Fruit fly (Drosophila melanogaster) S2 (cell line): ENCODE data around the gene CG45307.

Experiments used
- CG8478 ChIP-seq: fragments of >200 bp; optimal IDR thresholded peaks from 2 replicates; lab custom pipeline; 2018
- CTCF ChIP-seq, 2 experiments: fragments of >200 bp; optimal IDR thresholded peaks; 2 replicates each; lab custom pipeline; 2018

CG45307 gene

DNA sequence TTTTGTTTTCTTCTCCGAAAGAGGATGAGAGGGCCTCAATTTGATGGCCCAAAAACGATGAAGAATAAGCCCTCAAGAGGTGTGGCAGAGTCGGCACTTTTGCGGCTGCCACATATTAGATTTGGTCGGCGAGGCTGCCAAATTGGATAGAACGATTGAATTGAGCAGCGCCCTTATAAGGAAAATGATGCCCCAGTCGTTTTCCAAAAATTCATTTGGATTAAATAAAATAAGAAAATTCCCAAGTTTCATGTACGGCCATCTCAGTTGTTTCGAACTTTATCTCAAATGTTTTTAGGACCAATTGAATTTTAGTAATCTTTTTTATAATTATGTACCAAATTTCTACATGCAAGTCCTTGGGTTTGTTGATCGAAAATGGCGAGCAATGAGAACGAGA is at the start of gene CG45307, which contains the start of gene CG12438:
Gene CG45307 (minus strand): TSS at position 101 of the 400 bp plus-strand sequence.
Gene CG12438 (plus strand): TSS at position 264 of the 400 bp plus-strand sequence.
- TF ChIP-seq CTCF (optimal IDR thresholded peaks at IDR 0.05; lab: Kevin White, UChicago), result no peak
- TF ChIP-seq CG8478 (lab: Kevin White, UChicago), result no peak

DNA sequence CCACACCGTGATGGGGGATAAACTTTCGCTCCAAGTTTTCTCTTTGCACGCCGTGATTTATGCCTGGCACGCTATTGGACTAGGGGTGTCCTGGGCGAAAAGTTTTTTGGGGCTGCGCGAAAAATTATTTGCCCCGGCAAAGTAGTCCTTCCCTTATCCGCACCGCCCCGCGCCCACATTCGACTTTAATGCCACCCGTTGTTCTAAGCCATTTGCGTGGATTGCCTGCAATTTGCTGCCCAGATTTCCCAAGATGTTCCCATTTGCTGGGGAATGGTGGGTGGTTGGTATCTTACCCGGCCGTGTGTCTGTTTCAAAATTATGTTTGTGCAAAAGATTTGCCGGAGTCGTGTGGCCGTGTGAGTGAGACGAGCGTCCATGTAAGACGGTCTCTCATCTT is 47.1 kb upstream of the CG45307 start:
- TF ChIP-seq CG8478 (lab: Kevin White, UChicago) (no peak), CTCF (optimal IDR thresholded peaks at IDR 0.05; lab: Kevin White, UChicago) (no peak)

DNA sequence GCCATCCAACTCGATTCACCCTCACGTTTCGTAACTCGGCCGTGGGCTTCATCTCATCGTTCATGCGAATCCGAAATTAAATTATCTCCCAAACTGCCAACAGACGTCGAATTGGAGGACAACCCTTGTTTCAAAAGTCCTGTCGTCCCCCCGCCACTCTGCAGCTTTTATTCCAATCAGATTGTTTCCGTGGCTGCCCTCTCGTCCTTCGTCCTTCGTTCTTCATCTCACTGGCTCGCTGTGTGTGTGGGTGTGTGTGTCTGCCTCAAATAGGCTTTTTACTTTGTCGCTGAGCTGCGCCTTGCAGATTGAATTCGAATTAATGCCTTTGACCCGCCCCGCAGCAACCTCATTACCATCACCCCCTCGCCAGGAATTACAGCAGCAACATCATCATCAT is 42.2 kb upstream of the CG45307 start:
- no peak for TF ChIP-seq CTCF (optimal IDR thresholded peaks at IDR 0.05; lab: Kevin White, UChicago)
- no peak for TF ChIP-seq CG8478 (lab: Kevin White, UChicago)

DNA sequence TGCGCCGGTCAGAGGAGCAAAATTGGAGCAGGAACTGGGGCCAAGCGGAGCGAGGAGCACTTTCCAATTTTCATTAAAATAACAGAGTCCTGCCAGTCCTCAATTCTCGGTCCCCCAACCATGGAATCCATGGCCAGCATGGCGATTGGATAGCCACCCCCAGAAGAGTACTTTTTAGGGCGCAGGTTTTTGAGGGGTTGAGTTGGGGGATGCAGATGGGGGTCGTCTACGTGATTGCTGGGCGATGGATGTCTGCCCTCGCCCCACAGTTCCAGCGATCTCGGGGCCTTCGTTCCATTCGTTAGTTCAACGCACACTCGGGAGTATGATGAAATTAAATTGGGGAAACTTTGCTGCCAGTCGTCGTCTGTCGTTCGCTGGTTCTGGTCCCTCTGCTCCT is 39.8 kb upstream of the CG45307 start:
- TF ChIP-seq CG8478 (lab: Kevin White, UChicago) (no peak), CTCF (optimal IDR thresholded peaks at IDR 0.05; lab: Kevin White, UChicago) (no peak)

DNA sequence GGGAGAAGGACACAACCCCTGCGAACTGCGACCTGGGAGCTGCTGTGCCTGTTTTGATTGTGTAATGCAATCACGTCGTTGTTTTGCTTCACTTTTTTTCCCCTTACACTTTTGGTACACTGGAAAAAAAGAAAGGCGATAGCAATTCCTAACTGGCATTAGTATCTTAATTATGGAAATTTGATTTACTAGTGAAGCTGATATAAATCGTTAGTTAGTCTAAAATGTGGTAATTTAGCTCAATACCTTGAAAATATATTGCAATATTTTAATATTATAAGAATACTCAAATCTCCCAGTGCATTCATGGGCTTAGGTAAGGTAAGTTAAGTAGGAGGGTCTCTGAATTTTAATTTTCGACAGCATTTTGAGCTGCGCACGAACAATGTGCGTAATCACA is 35.7 kb upstream of the CG45307 start:
- TF ChIP-seq CTCF (optimal IDR thresholded peaks at IDR 0.05; lab: Kevin White, UChicago), result no peak
- no peak for TF ChIP-seq CG8478 (lab: Kevin White, UChicago)

DNA sequence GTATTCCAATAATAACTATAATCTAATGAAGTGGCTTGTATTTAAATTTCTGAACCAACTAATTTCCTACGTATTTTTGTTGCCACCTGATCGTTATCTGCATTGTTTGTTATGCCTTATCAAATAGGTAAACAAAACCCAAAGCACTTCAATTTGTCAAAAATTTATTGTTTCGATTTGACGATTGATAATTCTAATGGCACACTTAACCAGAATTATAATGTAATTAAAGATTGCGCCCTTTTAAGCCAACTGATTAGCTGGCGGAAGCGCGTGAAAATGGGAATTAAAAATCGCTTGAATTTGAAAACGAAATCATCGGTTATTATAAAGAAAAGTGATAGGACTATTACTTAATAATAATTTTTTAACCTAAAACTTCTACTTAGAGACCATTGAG is 32.8 kb upstream of the CG45307 start:
- TF ChIP-seq CTCF (optimal IDR thresholded peaks at IDR 0.05; lab: Kevin White, UChicago) (no peak), CG8478 (lab: Kevin White, UChicago) (no peak)

DNA sequence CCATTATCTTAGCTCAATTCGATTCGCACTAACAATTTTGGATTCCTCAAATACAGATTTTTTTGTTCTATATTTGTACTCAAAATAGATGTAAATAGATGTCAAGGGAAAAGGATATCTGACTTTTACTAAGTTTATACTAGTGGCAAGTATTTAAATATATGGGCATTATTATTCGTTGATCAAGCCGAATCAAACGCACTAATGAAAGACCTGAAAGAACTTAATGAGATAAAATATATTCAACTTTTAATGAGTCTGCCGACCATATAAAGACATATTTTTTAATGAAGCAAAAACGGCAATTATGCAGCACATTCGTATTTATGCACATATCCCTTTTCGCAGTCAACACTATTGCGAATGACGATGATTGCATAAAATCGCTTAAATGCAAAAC is 30.5 kb upstream of the CG45307 start, which contains the start of gene CG42710:
Gene CG42710 (minus strand): TSS at position 101 of the 400 bp plus-strand sequence.
- TF ChIP-seq CTCF (optimal IDR thresholded peaks at IDR 0.05; lab: Kevin White, UChicago) (no peak), CG8478 (lab: Kevin White, UChicago) (no peak)

DNA sequence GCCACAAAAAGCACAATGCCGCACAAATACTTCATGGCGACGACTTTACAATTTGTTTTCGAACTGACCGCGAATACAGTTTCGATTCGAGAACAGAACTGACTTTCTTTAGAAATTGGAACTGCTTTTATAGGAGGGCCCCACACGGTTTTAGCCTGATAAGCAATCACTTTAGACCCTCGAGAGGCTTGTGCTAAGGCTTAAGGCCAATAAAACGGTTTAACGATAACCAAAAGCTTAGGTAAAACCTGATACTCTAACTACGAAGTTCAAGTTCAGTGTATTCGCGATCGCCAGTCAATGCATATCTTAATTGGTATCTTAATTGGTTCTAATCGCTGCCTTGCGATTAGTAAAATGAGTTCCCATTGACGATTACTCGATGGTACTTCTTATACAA is 29.2 kb upstream of the CG45307 start, which contains the start of gene LManVI:
Gene LManVI (minus strand): TSS at position 101 of the 400 bp plus-strand sequence.
- TF ChIP-seq CTCF (optimal IDR thresholded peaks at IDR 0.05; lab: Kevin White, UChicago) (no peak), CG8478 (lab: Kevin White, UChicago) (no peak)

DNA sequence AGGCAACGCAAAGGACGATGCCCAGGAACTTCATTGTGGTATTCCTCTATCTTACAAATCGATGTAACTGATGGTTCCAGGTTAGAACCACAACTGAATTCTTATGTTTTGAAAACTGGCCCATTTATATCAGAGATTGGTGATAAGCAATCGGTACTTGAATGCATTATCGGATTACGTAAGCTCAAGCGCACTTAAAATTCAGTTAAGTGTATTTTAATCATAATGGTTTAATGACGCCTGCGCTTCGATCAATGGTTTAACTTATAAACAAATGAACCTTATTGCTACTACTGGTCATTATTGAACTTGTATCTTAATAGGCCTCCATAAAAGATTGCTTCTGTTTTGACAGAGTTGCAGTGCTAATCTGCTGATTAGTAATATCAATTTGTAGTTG is 24.2 kb upstream of the CG45307 start, which contains the start of gene LManV:
Gene LManV (minus strand): TSS at position 101 of the 400 bp plus-strand sequence.
- no peak for TF ChIP-seq CTCF (optimal IDR thresholded peaks at IDR 0.05; lab: Kevin White, UChicago)
- no peak for TF ChIP-seq CG8478 (lab: Kevin White, UChicago)

DNA sequence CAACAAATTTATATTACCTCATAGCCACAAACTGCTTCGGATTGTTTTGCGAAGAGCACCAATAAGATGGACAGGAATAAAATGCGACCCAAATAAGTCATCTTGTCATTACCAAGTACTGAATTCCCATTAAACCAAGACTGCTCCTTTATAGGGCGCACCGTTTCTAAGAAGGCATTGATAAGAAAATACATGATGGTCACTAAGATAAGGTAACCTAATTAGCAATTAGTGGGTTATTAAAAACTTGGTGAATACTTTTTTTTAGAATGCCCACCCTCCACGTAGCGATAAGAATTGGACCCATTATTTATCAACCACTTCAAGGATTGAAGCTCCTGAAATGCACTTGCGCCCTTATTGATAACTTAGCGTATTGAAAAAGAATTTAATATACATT is 20.3 kb upstream of the CG45307 start, which contains the start of gene LManIV:
Gene LManIV (minus strand): TSS at position 101 of the 400 bp plus-strand sequence.
- TF ChIP-seq CTCF (optimal IDR thresholded peaks at IDR 0.05; lab: Kevin White, UChicago) (no peak), CG8478 (lab: Kevin White, UChicago) (no peak)

DNA sequence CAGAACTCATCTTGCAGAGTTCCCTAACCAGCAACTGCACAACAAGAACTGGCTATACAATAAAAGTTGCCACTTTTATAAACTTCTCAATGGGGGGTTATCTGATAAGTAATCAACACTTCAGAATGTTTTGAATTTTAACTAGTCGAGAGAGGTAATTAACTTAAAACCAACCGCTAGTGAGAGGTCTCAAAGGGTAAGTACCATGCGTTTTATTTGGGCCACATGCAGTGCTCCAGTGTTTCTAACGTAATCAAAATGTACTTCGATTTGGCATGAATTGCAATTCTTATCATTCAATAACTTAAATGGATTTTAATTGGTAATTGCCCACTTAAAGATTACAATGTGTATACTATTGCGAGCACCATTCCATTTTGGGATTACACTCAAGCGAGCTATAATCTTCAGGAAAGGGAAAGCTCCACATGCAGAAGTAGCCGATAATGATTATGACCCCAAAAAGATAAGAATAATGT is 16.8 kb upstream of the CG45307 start, which contains the start of gene LManIII:
Gene LManIII (minus strand): TSS at position 51 of the 479 bp plus-strand sequence.
- TF ChIP-seq CG8478 (lab: Kevin White, UChicago) (no peak), CTCF (optimal IDR thresholded peaks at IDR 0.05; lab: Kevin White, UChicago) (no peak)

DNA sequence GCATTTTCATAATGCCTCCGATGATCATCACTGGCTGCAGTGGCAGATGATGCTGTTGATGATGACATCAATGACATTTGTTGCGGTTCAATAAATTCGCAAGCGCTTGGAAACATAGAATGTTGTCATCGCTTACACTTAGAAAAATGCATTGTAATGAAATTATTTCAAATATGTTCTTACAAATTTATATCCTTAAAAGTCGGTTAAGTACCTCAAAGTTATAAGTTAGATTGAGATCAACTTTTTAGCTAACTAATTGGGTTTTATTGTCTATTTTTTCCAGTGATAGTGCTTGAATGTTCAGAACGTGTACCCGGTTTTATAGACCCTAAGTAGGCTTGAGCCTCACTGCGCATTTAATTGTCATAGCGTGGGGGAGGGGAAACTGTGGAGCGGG is 10.9 kb upstream of the CG45307 start:
- TF ChIP-seq CG8478 (lab: Kevin White, UChicago) (no peak), CTCF (optimal IDR thresholded peaks at IDR 0.05; lab: Kevin White, UChicago) (no peak)

DNA sequence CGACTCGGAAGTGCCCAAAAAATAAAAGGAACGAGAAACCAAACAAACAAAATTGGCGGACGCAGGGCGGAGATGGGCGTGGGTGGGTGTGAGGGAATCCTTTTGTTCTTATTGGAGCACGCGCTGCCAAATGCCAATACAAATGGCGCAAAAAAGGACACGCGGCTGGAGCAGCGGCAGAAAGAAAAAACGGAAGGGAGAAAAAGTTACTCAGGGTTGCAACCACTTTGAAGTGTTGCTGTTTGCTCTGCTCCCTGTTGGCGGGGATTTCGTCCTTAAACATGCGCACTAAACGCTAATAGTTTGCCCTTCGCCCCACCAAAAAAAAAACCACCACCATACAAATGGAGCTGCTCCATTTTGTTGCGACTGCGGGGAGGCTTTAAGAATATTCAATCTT is 4.4 kb downstream of the CG45307 start:
- TF ChIP-seq CG8478 (lab: Kevin White, UChicago), result no peak
- TF ChIP-seq CTCF (optimal IDR thresholded peaks at IDR 0.05; lab: Kevin White, UChicago), result no peak

DNA sequence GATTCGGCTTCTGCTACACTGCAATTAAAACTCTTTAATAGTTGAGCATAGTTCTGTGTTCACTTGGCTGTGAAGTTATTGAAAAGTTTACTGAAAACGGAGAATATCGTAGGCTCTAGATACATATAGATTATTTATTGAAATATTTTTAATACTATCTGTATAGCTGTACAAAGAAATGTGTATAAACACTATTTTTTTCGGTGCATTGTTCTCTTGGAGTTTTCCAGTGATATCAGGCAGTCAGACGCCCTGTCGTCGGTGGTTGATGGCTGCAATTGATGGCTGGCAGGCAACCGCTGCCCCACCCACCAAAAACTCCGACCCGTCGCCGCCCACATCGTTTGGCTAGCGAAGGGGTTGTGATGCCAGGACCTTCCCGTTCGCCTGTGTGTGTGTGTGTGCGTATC is 5.6 kb downstream of the CG45307 start:
- no peak for TF ChIP-seq CG8478 (lab: Kevin White, UChicago)
- TF ChIP-seq CTCF (optimal IDR thresholded peaks at IDR 0.05; lab: Kevin White, UChicago), result no peak

DNA sequence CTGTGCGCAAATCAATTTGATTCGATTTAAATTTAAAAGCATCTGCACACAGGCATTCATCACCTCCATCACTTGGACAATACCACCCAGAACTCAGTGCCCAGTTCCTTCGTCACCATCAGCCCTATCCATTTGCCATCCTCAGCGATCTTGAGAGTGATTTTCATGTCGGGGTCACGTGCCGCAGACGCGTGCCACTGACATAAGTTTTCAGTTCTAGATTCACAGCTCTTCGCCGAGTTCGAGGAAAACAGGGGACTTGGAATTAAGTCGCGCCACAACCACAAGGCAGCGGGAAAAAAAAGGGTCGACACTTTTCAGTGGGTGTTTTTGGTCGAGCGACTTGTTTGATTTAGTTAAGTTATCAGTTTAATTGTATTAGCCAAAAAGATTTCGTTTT is 8.8 kb downstream of the CG45307 start:
- TF ChIP-seq CTCF (optimal IDR thresholded peaks at IDR 0.05; lab: Kevin White, UChicago) (no peak), CG8478 (lab: Kevin White, UChicago) (no peak)

DNA sequence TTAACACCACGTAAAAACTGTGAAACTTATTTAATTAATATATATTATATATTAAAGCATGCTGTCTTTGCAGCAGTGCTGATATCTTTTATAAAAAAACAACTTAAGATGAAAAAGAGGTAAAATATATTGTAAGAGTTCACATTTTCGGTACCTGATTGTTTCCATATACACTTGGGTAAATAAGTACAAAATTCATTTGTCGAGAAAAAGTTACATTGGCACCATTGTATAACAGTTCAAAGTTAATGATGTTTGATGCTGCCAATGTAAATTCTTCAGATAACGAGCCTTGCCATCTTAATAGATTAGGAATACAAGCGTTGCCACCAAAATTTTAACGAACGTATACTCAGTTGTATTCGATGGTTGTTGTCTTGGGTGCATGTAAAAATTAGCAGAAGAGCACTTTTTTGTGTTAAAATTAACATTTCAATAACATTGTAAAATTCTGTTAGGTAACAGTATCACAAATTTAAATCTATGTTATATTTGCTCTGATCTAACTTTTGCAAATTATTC is 11.1 kb downstream of the CG45307 start:
- no peak for TF ChIP-seq CG8478 (lab: Kevin White, UChicago)
- peak; percentile 77 to 81 for TF ChIP-seq CTCF (optimal IDR thresholded peaks at IDR 0.05; lab: Kevin White, UChicago)
